Worm (Caenorhabditis elegans) whole organism, L2 larva: ENCODE data around the gene W02D7.8.

Experiments
- ZK546.5 ChIP-seq: sonication (generic microtip); optimal IDR thresholded peaks from 2 replicates; lab custom pipeline; 2017; ENCODE audit warnings: missing biosample characterization, missing genetic modification characterization
- elt-3 ChIP-seq: sonication (generic microtip); optimal IDR thresholded peaks from 2 replicates; lab custom pipeline; 2017; ENCODE audit warnings: missing biosample characterization, missing genetic modification characterization
- lsy-2 ChIP-seq, 2 experiments: fragments of 150-350 bp in 1 of 2; sonication (generic microtip) in 1 of 2; optimal IDR thresholded peaks; 2 replicates each; lab custom pipeline; 2014 to 2017; ENCODE audit warnings: missing biosample characterization in 2 of 2, missing genetic modification characterization in 2 of 2
- nhr-6 ChIP-seq: fragments of 150-350 bp; optimal IDR thresholded peaks from 2 replicates; lab custom pipeline; 2014; ENCODE audit warnings: missing biosample characterization, missing genetic modification characterization
- skn-1 ChIP-seq: sonication (generic microtip); optimal IDR thresholded peaks from 2 replicates; lab custom pipeline; 2017; ENCODE audit warnings: missing biosample characterization, missing genetic modification characterization
- unc-62 ChIP-seq: fragments of 150-350 bp; optimal IDR thresholded peaks from 2 replicates; lab custom pipeline; 2014; ENCODE audit warnings: missing biosample characterization, missing genetic modification reagents, missing genetic modification characterization

- no peak for TF ChIP-seq nhr-6
- no peak for TF ChIP-seq lsy-2 (tag; optimal IDR thresholded peaks at IDR 0.05; lab: Kevin White, UChicago)
- TF ChIP-seq skn-1 (tag; lab: Kevin White, UChicago), result no peak
- no peak for TF ChIP-seq unc-62 (GFP tag; lab: Kevin White, UChicago)
- TF ChIP-seq elt-3 (tag; lab: Kevin White, UChicago), result no peak
- no peak for TF ChIP-seq ZK546.5 (tag; lab: Kevin White, UChicago)
Observed at ce11 chrV:8323545-8323944, 17.3 kb upstream of the W02D7.8 start.
